Worm (Caenorhabditis elegans): ENCODE data around the gene fbxb-16.

ce11 chrII:1676088-1676487 lies 24.4 kb upstream of the fbxb-16 start, which contains the start of gene fbxb-17:
- TF ChIP-seq nhr-11 (tag; optimal IDR thresholded peaks at IDR 0.05) (no peak), unc-62 (GFP tag; optimal IDR thresholded peaks at IDR 0.05) (no peak), nhr-23 (tag; optimal IDR thresholded peaks at IDR 0.05) (no peak), fos-1 (tag; optimal IDR thresholded peaks at IDR 0.05) (no peak), ama-1 (optimal IDR thresholded peaks at IDR 0.05) (no peak), nhr-25 (tag; optimal IDR thresholded peaks at IDR 0.05) (no peak), ztf-11 (tag; optimal IDR thresholded peaks at IDR 0.05) (no peak), fkh-10 (GFP tag; optimal IDR thresholded peaks at IDR 0.05) (no peak), ceh-82 (tag; optimal IDR thresholded peaks at IDR 0.05) (no peak), nhr-237 (tag; optimal IDR thresholded peaks at IDR 0.05) (no peak), daf-12 (tag; optimal IDR thresholded peaks at IDR 0.05) (no peak)

Measured in whole organism, L3 larva.